Fruit fly (Drosophila melanogaster): ENCODE measurements around the gene Cpr67Fa2.

- TF ChIP-seq usp (GFP tag; optimal IDR thresholded peaks at IDR 0.05) (no peak), psq (optimal IDR thresholded peaks at IDR 0.05) (no peak), CG8478 (optimal IDR thresholded peaks at IDR 0.05) (no peak), Dll (optimal IDR thresholded peaks at IDR 0.05) (no peak), pan (optimal IDR thresholded peaks at IDR 0.05) (no peak)
Measured at dm6 chr3L:10845758-10846157, 45.8 kb upstream of the Cpr67Fa2 start.
